Worm (Caenorhabditis elegans) whole organism, L1 larva: ENCODE results near the gene his-6.
"Not testable (repeated sequence)": the region's sequence is repeated elsewhere in the genome, so short reads cannot be mapped to it uniquely, and the experiment has no call there.

Experiments
- C04F5.9 ChIP-seq: sonication (generic microtip); optimal IDR thresholded peaks from 2 replicates; lab custom pipeline; 2016; ENCODE audit warnings: missing genetic modification characterization, missing compliant biosample characterization
- aha-1 ChIP-seq: fragments of 150-350 bp; optimal IDR thresholded peaks from 2 replicates; lab custom pipeline; 2014; ENCODE audit warnings: missing biosample characterization, missing genetic modification characterization
- alr-1 ChIP-seq: fragments of 200-800 bp; sonication (Bioruptor generic); optimal IDR thresholded peaks from 2 replicates; lab custom pipeline; 2018; ENCODE audit warnings: borderline replicate concordance, mild to moderate bottlenecking, missing genetic modification characterization, missing compliant biosample characterization
- ceh-63 ChIP-seq: fragments of 200-800 bp; sonication (Bioruptor generic); optimal IDR thresholded peaks from 2 replicates; lab custom pipeline; 2018; ENCODE audit warnings: mild to moderate bottlenecking, missing genetic modification characterization, missing compliant biosample characterization
- ceh-88 ChIP-seq: fragments of 200-800 bp; sonication (Bioruptor generic); IDR thresholded peaks from 2 replicates; pipeline ENCODE4 v1.3.6; 2022; ENCODE audit warnings: missing genetic modification characterization, missing compliant biosample characterization
- ceh-90 ChIP-seq: sonication (generic microtip); optimal IDR thresholded peaks from 2 replicates; lab custom pipeline; 2016; ENCODE audit warnings: missing genetic modification characterization, missing compliant biosample characterization
- dsc-1 ChIP-seq: sonication (generic microtip); optimal IDR thresholded peaks from 2 replicates; lab custom pipeline; 2016; ENCODE audit warnings: mild to moderate bottlenecking, missing genetic modification characterization, missing compliant biosample characterization
- efl-3 ChIP-seq: fragments of 200-800 bp; sonication (Bioruptor generic); optimal IDR thresholded peaks from 2 replicates; lab custom pipeline; 2018; ENCODE audit warnings: mild to moderate bottlenecking, missing genetic modification characterization, missing compliant biosample characterization
- egl-13 ChIP-seq: sonication (generic microtip); optimal IDR thresholded peaks from 2 replicates; lab custom pipeline; 2016; ENCODE audit warnings: missing genotype, missing genetic modification reagents, missing genetic modification characterization, missing compliant biosample characterization
- egl-27 ChIP-seq, 2 experiments: fragments of 150-350 bp in 1 of 2; sonication (generic microtip); optimal IDR thresholded peaks; 3 replicates each; lab custom pipeline; 2017 to 2018; ENCODE audit warnings: missing biosample characterization in 2 of 2, missing genetic modification characterization in 2 of 2, missing genetic modification reagents in 2 of 2
- elt-2 ChIP-seq: sonication (generic microtip); optimal IDR thresholded peaks from 2 replicates; lab custom pipeline; 2016; ENCODE audit warnings: missing genetic modification characterization, mild to moderate bottlenecking, inconsistent platforms, missing compliant biosample characterization, missing genetic modification reagents
- ets-5 ChIP-seq: fragments of 200-800 bp; sonication (Bioruptor generic); IDR thresholded peaks from 2 replicates; pipeline ENCODE4 v1.3.6; 2022; ENCODE audit warnings: missing genetic modification characterization, missing compliant biosample characterization
- fkh-10 ChIP-seq: sonication (generic microtip); optimal IDR thresholded peaks from 2 replicates; lab custom pipeline; 2017; ENCODE audit warnings: missing biosample characterization, missing genetic modification reagents, missing genetic modification characterization
- fkh-4 ChIP-seq: sonication (generic microtip); optimal IDR thresholded peaks from 2 replicates; lab custom pipeline; 2016; ENCODE audit warnings: missing compliant biosample characterization, missing genetic modification characterization, borderline replicate concordance
- grh-1 ChIP-seq: fragments of 200-800 bp; sonication (Bioruptor generic); IDR thresholded peaks from 2 replicates; pipeline ENCODE4 v1.3.6; 2022; ENCODE audit warnings: missing genetic modification reagents, missing genetic modification characterization, missing compliant biosample characterization
- hlh-17 ChIP-seq: fragments of 200-800 bp; sonication (Bioruptor generic); optimal IDR thresholded peaks from 2 replicates; lab custom pipeline; 2018; ENCODE audit warnings: missing genetic modification characterization, mild to moderate bottlenecking, missing compliant biosample characterization, moderate library complexity, borderline replicate concordance
- hlh-4 ChIP-seq: sonication (generic microtip); optimal IDR thresholded peaks from 2 replicates; lab custom pipeline; 2016; ENCODE audit warnings: mild to moderate bottlenecking, missing genetic modification characterization, missing compliant biosample characterization
- irx-1 ChIP-seq: sonication (generic microtip); optimal IDR thresholded peaks from 2 replicates; lab custom pipeline; 2016; ENCODE audit warnings: missing genetic modification characterization, missing compliant biosample characterization
- isw-1 ChIP-seq: fragments of 200-800 bp; sonication (Bioruptor generic); IDR thresholded peaks from 2 replicates; pipeline ENCODE4 v1.3.6; 2022; ENCODE audit warnings: missing genetic modification characterization, missing compliant biosample characterization
- lin-14 ChIP-seq: fragments of 200-800 bp; sonication (Bioruptor generic); optimal IDR thresholded peaks from 2 replicates; lab custom pipeline; 2018; ENCODE audit warnings: mild to moderate bottlenecking, missing genetic modification characterization, moderate library complexity, missing compliant biosample characterization
- lin-15B ChIP-seq: fragments of 150-350 bp; sonication (generic microtip); optimal IDR thresholded peaks from 3 replicates; lab custom pipeline; 2014; ENCODE audit warnings: missing biosample characterization, missing genetic modification characterization
- lin-39 ChIP-seq: fragments of 150-350 bp; optimal IDR thresholded peaks from 2 replicates; lab custom pipeline; 2014; ENCODE audit warnings: missing biosample characterization, missing genetic modification reagents, missing genetic modification characterization
- mab-9 ChIP-seq: fragments of 200-800 bp; sonication (Bioruptor generic); IDR thresholded peaks from 2 replicates; pipeline ENCODE4 v1.3.6; 2022; ENCODE audit warnings: missing genetic modification reagents, missing genetic modification characterization, missing compliant biosample characterization
- mef-2 ChIP-seq: fragments of 150-350 bp; optimal IDR thresholded peaks from 2 replicates; lab custom pipeline; 2014; ENCODE audit warnings: missing biosample characterization, missing genetic modification characterization
- nhr-11 ChIP-seq: fragments of 150-350 bp; optimal IDR thresholded peaks from 2 replicates; lab custom pipeline; 2014; ENCODE audit warnings: missing biosample characterization, missing genetic modification characterization
- nhr-19 ChIP-seq: fragments of 200-800 bp; sonication (Bioruptor generic); conservative IDR thresholded peaks from 2 replicates; pipeline ENCODE4 v1.3.6; 2022; ENCODE audit warnings: missing genetic modification characterization, missing compliant biosample characterization
- nhr-20 ChIP-seq: sonication (generic microtip); optimal IDR thresholded peaks from 2 replicates; lab custom pipeline; 2016; ENCODE audit warnings: mild to moderate bottlenecking, missing genetic modification characterization, missing compliant biosample characterization
- nhr-47 ChIP-seq: sonication (generic microtip); optimal IDR thresholded peaks from 2 replicates; lab custom pipeline; 2016; ENCODE audit warnings: mild to moderate bottlenecking, missing genetic modification characterization, moderate library complexity, missing compliant biosample characterization
- nhr-71 ChIP-seq: sonication (generic microtip); optimal IDR thresholded peaks from 2 replicates; lab custom pipeline; 2016; ENCODE audit warnings: mild to moderate bottlenecking, missing genetic modification characterization, moderate library complexity, missing compliant biosample characterization
- nhr-85 ChIP-seq: sonication (generic microtip); peaks from one replicate; lab custom pipeline; 2016; ENCODE audit warnings: missing genetic modification characterization, inconsistent platforms, missing compliant biosample characterization
- nhr-90 ChIP-seq: sonication (generic microtip); optimal IDR thresholded peaks from 2 replicates; lab custom pipeline; 2016; ENCODE audit warnings: mild to moderate bottlenecking, missing genetic modification characterization, missing compliant biosample characterization; ENCODE audit not compliant: poor library complexity
- rnt-1 ChIP-seq: sonication (generic microtip); optimal IDR thresholded peaks from 2 replicates; lab custom pipeline; 2016; ENCODE audit warnings: mild to moderate bottlenecking, missing genetic modification characterization, moderate library complexity, missing compliant biosample characterization
- snu-23 ChIP-seq: sonication (generic microtip); optimal IDR thresholded peaks from 2 replicates; lab custom pipeline; 2016; ENCODE audit warnings: missing genetic modification characterization, missing compliant biosample characterization
- sptf-1 ChIP-seq: fragments of 150-350 bp; optimal IDR thresholded peaks from 2 replicates; lab custom pipeline; 2014; ENCODE audit warnings: missing biosample characterization, missing genetic modification characterization
- sup-37 ChIP-seq: fragments of 200-800 bp; sonication (Bioruptor generic); optimal IDR thresholded peaks from 2 replicates; lab custom pipeline; 2018; ENCODE audit warnings: mild to moderate bottlenecking, missing genetic modification characterization, missing compliant biosample characterization
- swsn-7 ChIP-seq: sonication (generic microtip); optimal IDR thresholded peaks from 2 replicates; lab custom pipeline; 2016; ENCODE audit warnings: missing genetic modification characterization, missing compliant biosample characterization
- tbx-2 ChIP-seq: sonication (generic microtip); optimal IDR thresholded peaks from 2 replicates; lab custom pipeline; 2016; ENCODE audit warnings: missing genetic modification characterization, missing compliant biosample characterization
- tlp-1 ChIP-seq: fragments of 150-350 bp; optimal IDR thresholded peaks from 2 replicates; lab custom pipeline; 2014; ENCODE audit warnings: missing biosample characterization, missing genetic modification characterization
- unc-130 ChIP-seq: fragments of 150-350 bp; optimal IDR thresholded peaks from 2 replicates; lab custom pipeline; 2017; ENCODE audit warnings: missing biosample characterization, missing genetic modification characterization, inconsistent platforms
- unc-86 ChIP-seq: sonication (generic microtip); optimal IDR thresholded peaks from 2 replicates; lab custom pipeline; 2016; ENCODE audit warnings: missing genetic modification characterization, missing compliant biosample characterization
- xbp-1 ChIP-seq: sonication (generic microtip); optimal IDR thresholded peaks from 2 replicates; lab custom pipeline; 2016; ENCODE audit warnings: missing genetic modification characterization, missing compliant biosample characterization
- zip-4 ChIP-seq: fragments of 200-800 bp; sonication (Bioruptor generic); optimal IDR thresholded peaks from 2 replicates; lab custom pipeline; 2018; ENCODE audit warnings: mild to moderate bottlenecking, missing genetic modification characterization, moderate library complexity, missing compliant biosample characterization
- ztf-11 ChIP-seq, 2 experiments: sonication (generic microtip); optimal IDR thresholded peaks; 2 replicates each; lab custom pipeline; 2016 to 2017; ENCODE audit warnings: missing genetic modification characterization in 2 of 2, missing biosample characterization in 1 of 2, missing compliant biosample characterization in 1 of 2

his-6 gene

ce11 chrV:8534534-8535283 is at the start of gene his-6, which contains the start of gene his-5:
Gene his-6 (minus strand): TSS chrV:8534977.
Gene his-5 (plus strand): TSS chrV:8535214.
- TF ChIP-seq isw-1 (GFP tag; lab: Robert Waterston, UW): peak; percentile 24; the same call in 1 of the 2 replicates
- TF ChIP-seq nhr-20 (tag; lab: Kevin White, UChicago): peak; percentile 43
- peak; percentile 66 for TF ChIP-seq nhr-19
- peak; percentile 62 for TF ChIP-seq swsn-7 (tag; lab: Kevin White, UChicago)
- peak; percentile 23 for TF ChIP-seq rnt-1 (tag; lab: Kevin White, UChicago)
- peak; percentile 30 for TF ChIP-seq nhr-90 (tag; lab: Kevin White, UChicago)
- TF ChIP-seq snu-23 (GFP tag; lab: Kevin White, UChicago): peak; percentile 41
- peak; percentile 88 for TF ChIP-seq grh-1 (GFP tag; lab: Robert Waterston, UW)
- peak in 1 of 2 experiments; percentile 60 for TF ChIP-seq ztf-11 (tag; optimal IDR thresholded peaks at IDR 0.05; lab: Kevin White, UChicago)
- peak; percentile 44 for TF ChIP-seq nhr-47 (tag; lab: Kevin White, UChicago)
- peak; percentile 8; the same call in 1 of the 2 replicates for TF ChIP-seq ceh-88
- TF ChIP-seq efl-3: peak; percentile 17
- TF ChIP-seq nhr-71 (tag; lab: Kevin White, UChicago): peak; percentile 50
- TF ChIP-seq nhr-85 (tag; lab: Kevin White, UChicago): peak; percentile 76
- TF ChIP-seq lin-14: peak; percentile 80

- TF ChIP-seq aha-1 (tag; lab: Kevin White, UChicago) (no peak), mab-9 (no peak), lin-39 (tag; lab: Kevin White, UChicago) (no peak), nhr-85 (tag; lab: Kevin White, UChicago) (no peak), dsc-1 (tag; lab: Kevin White, UChicago) (no peak), elt-2 (no peak), fkh-4 (tag; lab: Kevin White, UChicago) (no peak), swsn-7 (tag; lab: Kevin White, UChicago) (no peak)
These were observed 46.2 kb upstream of the his-6 start, which contains the start of gene C10B5.1 for ce11 chrV:8580961-8581360. Gene C10B5.1 (plus strand): TSS chrV:8581261.

ce11 chrV:8574762-8575161 is 40.0 kb upstream of the his-6 start, which contains the start of gene F25G6.1:
Gene F25G6.1 (plus strand): TSS chrV:8575062.
- not testable (repeated sequence) for TF ChIP-seq swsn-7 (tag; lab: Kevin White, UChicago); mef-2 (tag; lab: Kevin White, UChicago); sup-37 (GFP tag; lab: Kevin White, UChicago)

ce11 chrV:8569841-8570361 is 35.1 kb upstream of the his-6 start, which contains the start of the genes F25G6.9 and symk-1:
Gene F25G6.9 (minus strand): TSS chrV:8570000.
Gene symk-1 (plus strand): TSS chrV:8570311.
- peak; percentile 29 for TF ChIP-seq egl-13 (tag; lab: Kevin White, UChicago)
- peak; percentile 41 for TF ChIP-seq sup-37 (GFP tag; lab: Kevin White, UChicago)
- no peak for TF ChIP-seq ceh-90
- TF ChIP-seq C04F5.9 (tag; lab: Kevin White, UChicago): no peak
- peak in 1 of 2 experiments; percentile 41 for TF ChIP-seq ztf-11 (tag; optimal IDR thresholded peaks at IDR 0.05; lab: Kevin White, UChicago)
- TF ChIP-seq xbp-1: peak; percentile 76
- no peak for TF ChIP-seq tlp-1 (tag; lab: Kevin White, UChicago)
- peak; percentile 44 for TF ChIP-seq zip-4 (GFP tag; lab: Kevin White, UChicago)
- no peak for TF ChIP-seq ceh-88
- no peak for TF ChIP-seq hlh-4 (tag; lab: Kevin White, UChicago)
- TF ChIP-seq mef-2 (tag; lab: Kevin White, UChicago): no peak
- no peak for TF ChIP-seq fkh-4 (tag; lab: Kevin White, UChicago)
- TF ChIP-seq ets-5 (GFP tag; lab: Robert Waterston, UW): no peak
- no peak for TF ChIP-seq hlh-17 (GFP tag; lab: Kevin White, UChicago)
- peak; percentile 80 for TF ChIP-seq irx-1 (tag; lab: Kevin White, UChicago)
- peak; percentile 81 for TF ChIP-seq snu-23 (GFP tag; lab: Kevin White, UChicago)
- no peak for TF ChIP-seq sptf-1
- peak; percentile 81 for TF ChIP-seq tbx-2 (tag; lab: Kevin White, UChicago)
- TF ChIP-seq alr-1 (tag; lab: Kevin White, UChicago): no peak
- TF ChIP-seq fkh-10 (GFP tag; lab: Kevin White, UChicago): no peak
- TF ChIP-seq egl-27 (tag; optimal IDR thresholded peaks at IDR 0.05; lab: Kevin White, UChicago): no peak
- TF ChIP-seq lin-15B (tag; lab: Kevin White, UChicago): peak; percentile 16
- TF ChIP-seq unc-86 (tag; lab: Kevin White, UChicago): peak; percentile 60
- TF ChIP-seq unc-130 (tag; lab: Kevin White, UChicago): peak; percentile 12
- peak; percentile 20 for TF ChIP-seq nhr-11
- no peak for TF ChIP-seq ceh-63 (GFP tag; lab: Kevin White, UChicago)
